Worm (Caenorhabditis elegans) whole organism, young adult: ENCODE results near the gene unk-1.
A peak's percentile ranks its signal among the peaks of the same experiment; 100 is the strongest.

Experiments used
- B0019.2 ChIP-seq: fragments of 200-800 bp; sonication (Bioruptor generic); conservative IDR thresholded peaks from 2 replicates; pipeline ENCODE4 v1.3.6; 2022; ENCODE audit warnings: missing genetic modification reagents, missing genetic modification characterization, missing compliant biosample characterization
- B0035.1 ChIP-seq: sonication (generic microtip); optimal IDR thresholded peaks from 2 replicates; lab custom pipeline; 2016; ENCODE audit warnings: missing genetic modification characterization, mild to moderate bottlenecking, missing compliant biosample characterization, missing genotype, missing genetic modification reagents
- B0336.3 ChIP-seq: fragments of 200-800 bp; sonication (Bioruptor generic); IDR thresholded peaks from 2 replicates; pipeline ENCODE4 v1.3.6; 2022; ENCODE audit warnings: missing genetic modification characterization, missing compliant biosample characterization
- C17E4.6 ChIP-seq: fragments of 200-800 bp; sonication (Bioruptor generic); IDR thresholded peaks from 2 replicates; pipeline ENCODE4 v1.3.6; 2022; ENCODE audit warnings: missing genetic modification reagents, missing genetic modification characterization, missing compliant biosample characterization
- F52B5.7 ChIP-seq: sonication (generic microtip); optimal IDR thresholded peaks from 2 replicates; lab custom pipeline; 2016; ENCODE audit warnings: mild to moderate bottlenecking, missing genetic modification characterization, missing compliant biosample characterization
- K11D2.4 ChIP-seq: fragments of 200-800 bp; sonication (Bioruptor generic); IDR thresholded peaks from 2 replicates; pipeline ENCODE4 v1.3.6; 2022; ENCODE audit warnings: missing genetic modification reagents, missing genetic modification characterization, missing compliant biosample characterization
- K12H6.12 ChIP-seq: fragments of 200-800 bp; sonication (Bioruptor generic); optimal IDR thresholded peaks from 2 replicates; lab custom pipeline; 2018; ENCODE audit warnings: mild to moderate bottlenecking, missing genetic modification characterization, missing compliant biosample characterization
- Y53F4B.3 ChIP-seq: fragments of 200-800 bp; sonication (Bioruptor generic); IDR thresholded peaks from 2 replicates; pipeline ENCODE4 v1.3.6; 2022; ENCODE audit warnings: missing genetic modification reagents, missing genetic modification characterization, missing compliant biosample characterization
- Y79H2A.3 ChIP-seq: fragments of 200-800 bp; sonication (Bioruptor generic); conservative IDR thresholded peaks from 2 replicates; pipeline ENCODE4 v1.3.6; 2022; ENCODE audit warnings: missing genetic modification reagents, missing genetic modification characterization, missing compliant biosample characterization
- Y95B8A.8 ChIP-seq: fragments of 200-800 bp; sonication (Bioruptor generic); IDR thresholded peaks from 2 replicates; pipeline ENCODE4 v1.3.6; 2022; ENCODE audit warnings: missing genetic modification reagents, missing genetic modification characterization, missing compliant biosample characterization
- ama-1 ChIP-seq, 3 experiments: fragments of 150-350 bp in 1 of 3; sonication (generic microtip) in 2 of 3; optimal IDR thresholded peaks; 2 replicates each; lab custom pipeline; 2014 to 2018; ENCODE audit warnings: missing biosample characterization in 2 of 3, missing genetic modification characterization in 2 of 3, missing genetic modification reagents in 2 of 3
- cebp-1 ChIP-seq, 2 experiments: fragments of 200-800 bp in 1 of 2; sonication (Bioruptor generic) in 1 of 2; sonication (generic microtip) in 1 of 2; IDR thresholded peaks in 1 of 2; optimal IDR thresholded peaks in 1 of 2; 2 replicates each; pipeline versions ENCODE4 v1.3.6 to Lab custom; 2017 to 2022; ENCODE audit warnings: missing compliant biosample characterization in 2 of 2, missing genetic modification characterization in 2 of 2, mild to moderate bottlenecking in 1 of 2, missing genetic modification reagents in 1 of 2, moderate library complexity in 1 of 2
- cebp-2 ChIP-seq: fragments of 200-800 bp; sonication (Bioruptor generic); IDR thresholded peaks from 2 replicates; pipeline ENCODE4 v1.3.6; 2022; ENCODE audit warnings: missing genetic modification characterization, missing compliant biosample characterization
- chd-7 ChIP-seq: sonication (generic microtip); optimal IDR thresholded peaks from 2 replicates; lab custom pipeline; 2016; ENCODE audit warnings: mild to moderate bottlenecking, missing genetic modification characterization, moderate library complexity, missing compliant biosample characterization
- dox-1 ChIP-seq: fragments of 200-800 bp; sonication (Bioruptor generic); IDR thresholded peaks from 2 replicates; pipeline ENCODE4 v1.3.6; 2022; ENCODE audit warnings: missing genetic modification reagents, missing genetic modification characterization, missing compliant biosample characterization
- egrh-3 ChIP-seq: fragments of 200-800 bp; sonication (Bioruptor generic); IDR thresholded peaks from 2 replicates; pipeline ENCODE4 v1.3.6; 2022; ENCODE audit warnings: missing genetic modification reagents, missing genetic modification characterization, missing compliant biosample characterization
- ekl-4 ChIP-seq: fragments of 200-800 bp; sonication (Bioruptor generic); IDR thresholded peaks from 2 replicates; pipeline ENCODE4 v1.3.6; 2022; ENCODE audit warnings: missing genetic modification reagents, missing genetic modification characterization, missing compliant biosample characterization
- ets-4 ChIP-seq: fragments of 200-800 bp; sonication (Bioruptor generic); optimal IDR thresholded peaks from 2 replicates; lab custom pipeline; 2018; ENCODE audit warnings: mild to moderate bottlenecking, missing genetic modification characterization, missing compliant biosample characterization
- hmg-1.2 ChIP-seq: fragments of 200-800 bp; sonication (Bioruptor generic); IDR thresholded peaks from 2 replicates; pipeline ENCODE4 v1.3.6; 2022; ENCODE audit warnings: missing genetic modification reagents, missing genetic modification characterization, missing compliant biosample characterization
- hmg-20 ChIP-seq: fragments of 200-800 bp; sonication (Bioruptor generic); IDR thresholded peaks from 2 replicates; pipeline ENCODE4 v1.3.6; 2022; ENCODE audit warnings: missing genetic modification reagents, missing genetic modification characterization, missing compliant biosample characterization
- hsf-1 ChIP-seq: fragments of 200-800 bp; sonication (Bioruptor generic); IDR thresholded peaks from 2 replicates; pipeline ENCODE4 v1.3.6; 2022; ENCODE audit warnings: missing genetic modification reagents, missing genetic modification characterization, missing compliant biosample characterization
- lag-1 ChIP-seq: fragments of 200-800 bp; sonication (Bioruptor generic); IDR thresholded peaks from 2 replicates; pipeline ENCODE4 v1.3.6; 2022; ENCODE audit warnings: missing genetic modification reagents, missing genetic modification characterization, missing compliant biosample characterization
- lin-26 ChIP-seq: fragments of 200-800 bp; sonication (Bioruptor generic); IDR thresholded peaks from 2 replicates; pipeline ENCODE4 v1.3.6; 2022; ENCODE audit warnings: missing genetic modification reagents, missing genetic modification characterization, missing compliant biosample characterization
- lin-35 ChIP-seq, 3 experiments: fragments of 150-350 bp in 2 of 3; sonication (generic microtip) in 1 of 3; optimal IDR thresholded peaks; 2 replicates each; lab custom pipeline; 2014 to 2018; ENCODE audit warnings: missing biosample characterization in 3 of 3, missing genetic modification characterization in 3 of 3, missing genetic modification reagents in 3 of 3
- lin-54 ChIP-seq: fragments of 200-800 bp; sonication (Bioruptor generic); optimal IDR thresholded peaks from 2 replicates; lab custom pipeline; 2018; ENCODE audit warnings: mild to moderate bottlenecking, missing genetic modification characterization, missing compliant biosample characterization
- madf-10 ChIP-seq: sonication (generic microtip); optimal IDR thresholded peaks from 2 replicates; lab custom pipeline; 2016; ENCODE audit warnings: mild to moderate bottlenecking, missing genetic modification characterization, missing compliant biosample characterization
- madf-3 ChIP-seq: fragments of 200-800 bp; sonication (Bioruptor generic); IDR thresholded peaks from 2 replicates; pipeline ENCODE4 v1.3.6; 2022; ENCODE audit warnings: missing genetic modification reagents, missing genetic modification characterization, missing compliant biosample characterization
- nhr-80 ChIP-seq: sonication (generic microtip); optimal IDR thresholded peaks from 2 replicates; lab custom pipeline; 2016; ENCODE audit warnings: missing genetic modification characterization, missing compliant biosample characterization
- nhr-90 ChIP-seq: sonication (generic microtip); optimal IDR thresholded peaks from 2 replicates; lab custom pipeline; 2016; ENCODE audit warnings: missing genotype, mild to moderate bottlenecking, missing genetic modification characterization, missing compliant biosample characterization
- pha-4 ChIP-seq: fragments of 150-350 bp; sonication (generic microtip); optimal IDR thresholded peaks from 2 replicates; lab custom pipeline; 2014; ENCODE audit warnings: missing biosample characterization, missing genetic modification reagents, missing genetic modification characterization
- repo-1 ChIP-seq: sonication (generic microtip); optimal IDR thresholded peaks from 2 replicates; lab custom pipeline; 2017; ENCODE audit warnings: mild to moderate bottlenecking, missing genetic modification characterization, missing compliant biosample characterization
- sdz-38 ChIP-seq: sonication (generic microtip); optimal IDR thresholded peaks from 2 replicates; lab custom pipeline; 2016; ENCODE audit warnings: missing genotype, missing genetic modification characterization, missing compliant biosample characterization
- sea-2 ChIP-seq: fragments of 200-800 bp; sonication (Bioruptor generic); IDR thresholded peaks from 2 replicates; pipeline ENCODE4 v1.3.6; 2022; ENCODE audit warnings: missing genetic modification characterization, missing compliant biosample characterization
- snpc-1.1 ChIP-seq: sonication (generic microtip); optimal IDR thresholded peaks from 2 replicates; lab custom pipeline; 2017; ENCODE audit warnings: missing genetic modification characterization, mild to moderate bottlenecking, missing compliant biosample characterization, antibody characterized with exemption, moderate library complexity, missing genotype, missing genetic modification reagents; ENCODE audit not compliant: insufficient read depth
- tbx-9 ChIP-seq: sonication (generic microtip); optimal IDR thresholded peaks from 2 replicates; lab custom pipeline; 2016; ENCODE audit warnings: borderline replicate concordance, missing genetic modification characterization, inconsistent platforms, missing compliant biosample characterization
- tlf-1 ChIP-seq: fragments of 200-800 bp; sonication (Bioruptor generic); optimal IDR thresholded peaks from 2 replicates; lab custom pipeline; 2018; ENCODE audit warnings: mild to moderate bottlenecking, missing genetic modification characterization, missing compliant biosample characterization
- unc-62 ChIP-seq: fragments of 150-350 bp; optimal IDR thresholded peaks from 2 replicates; lab custom pipeline; 2014; ENCODE audit warnings: missing biosample characterization, missing genetic modification reagents, missing genetic modification characterization
- zfh-2 ChIP-seq: fragments of 200-800 bp; sonication (Bioruptor generic); conservative IDR thresholded peaks from 2 replicates; pipeline ENCODE4 v1.3.6; 2022; ENCODE audit warnings: missing genetic modification reagents, missing genetic modification characterization, missing compliant biosample characterization
- ztf-3 ChIP-seq: fragments of 200-800 bp; sonication (Bioruptor generic); optimal IDR thresholded peaks from 2 replicates; lab custom pipeline; 2018; ENCODE audit warnings: mild to moderate bottlenecking, missing genetic modification characterization, missing compliant biosample characterization

The unk-1 gene

DNA sequence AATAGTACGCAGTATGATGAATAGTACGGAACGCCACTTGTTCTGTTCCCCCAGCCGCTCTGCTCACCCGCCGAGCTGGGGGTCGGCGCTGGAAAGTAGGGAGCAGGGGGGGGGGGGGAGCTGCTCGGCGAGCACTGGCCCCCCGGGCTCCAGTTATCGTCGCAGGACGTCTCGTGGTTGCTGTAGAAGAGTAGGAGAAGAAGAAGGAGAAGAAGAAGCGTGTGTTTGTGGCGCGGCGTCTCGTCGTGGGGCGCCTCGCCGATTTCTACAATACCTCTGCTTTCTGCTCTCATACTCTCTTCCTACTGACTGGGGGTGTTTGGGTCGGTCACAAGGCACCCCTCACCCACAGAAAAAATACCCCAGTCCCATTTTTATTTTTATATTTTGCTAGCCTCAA lies 2.5 kb downstream of the unk-1 start (continued):
- TF ChIP-seq unc-62 (GFP tag; lab: Kevin White, UChicago), result no peak
- TF ChIP-seq hmg-20 (GFP tag; lab: Robert Waterston, UW), result peak; percentile 45; the same call in 1 of the 2 replicates
- peak; percentile 100 for TF ChIP-seq egrh-3
- TF ChIP-seq K11D2.4 (GFP tag; lab: Robert Waterston, UW), result peak; percentile 54; the same call in 1 of the 2 replicates
- no peak for TF ChIP-seq Y53F4B.3
- no peak for TF ChIP-seq ets-4 (GFP tag; lab: Kevin White, UChicago)
- TF ChIP-seq ztf-3 (GFP tag; lab: Kevin White, UChicago), result peak; percentile 31
- TF ChIP-seq F52B5.7 (tag; lab: Kevin White, UChicago), result peak; percentile 29
- TF ChIP-seq nhr-90, result no peak
- peak; percentile 75 for TF ChIP-seq chd-7
- no peak for TF ChIP-seq sdz-38
- TF ChIP-seq B0035.1 (tag; lab: Kevin White, UChicago), result no peak
- TF ChIP-seq ama-1 (optimal IDR thresholded peaks at IDR 0.05; lab: Kevin White, UChicago), result no peak
- TF ChIP-seq ama-1 (GFP tag; optimal IDR thresholded peaks at IDR 0.05; lab: Kevin White, UChicago), result no peak
- no peak for TF ChIP-seq Y79H2A.3 (GFP tag; lab: Robert Waterston, UW)
- peak; percentile 60 for TF ChIP-seq ekl-4
- peak; percentile 42; the same call in 1 of the 2 replicates for TF ChIP-seq dox-1 (GFP tag; lab: Robert Waterston, UW)
- TF ChIP-seq tbx-9 (tag; lab: Kevin White, UChicago), result no peak
- TF ChIP-seq Y95B8A.8 (GFP tag; lab: Robert Waterston, UW), result no peak
- 0 out of 2 replicates have a peak, but pooled peaks have one; percentile 14 for TF ChIP-seq hsf-1 (GFP tag; lab: Robert Waterston, UW)
- TF ChIP-seq madf-10 (tag; lab: Kevin White, UChicago), result no peak
- peak; percentile 36 for TF ChIP-seq repo-1 (tag; lab: Kevin White, UChicago)
- 0 out of 2 replicates have a peak, but pooled peaks have one; percentile 3 for TF ChIP-seq B0019.2
- TF ChIP-seq sea-2 (GFP tag; lab: Robert Waterston, UW), result 0 out of 2 replicates have a peak, but pooled peaks have one; percentile 43
- TF ChIP-seq B0336.3 (GFP tag; lab: Robert Waterston, UW), result peak; percentile 48; the same call in 1 of the 2 replicates
- TF ChIP-seq cebp-1 (GFP tag; IDR thresholded peaks at IDR 0.05; lab: Robert Waterston, UW), result no peak
- TF ChIP-seq cebp-1 (tag; optimal IDR thresholded peaks at IDR 0.05; lab: Kevin White, UChicago), result peak; percentile 59
- peak in 1 of 3 experiments; percentile 36 for TF ChIP-seq lin-35 (GFP tag; optimal IDR thresholded peaks at IDR 0.05; lab: Kevin White, UChicago)
- TF ChIP-seq lag-1 (GFP tag; lab: Robert Waterston, UW), result 0 out of 2 replicates have a peak, but pooled peaks have one; percentile 13
- TF ChIP-seq hmg-1.2 (GFP tag; lab: Robert Waterston, UW), result peak; percentile 41; the same call in 1 of the 2 replicates
- TF ChIP-seq C17E4.6, result no peak
- peak; percentile 75; the same call in 1 of the 2 replicates for TF ChIP-seq lin-26
- peak; percentile 99 for TF ChIP-seq zfh-2
- 0 out of 2 replicates have a peak, but pooled peaks have one; percentile 28 for TF ChIP-seq madf-3
- no peak for TF ChIP-seq tlf-1 (GFP tag; lab: Kevin White, UChicago)
- no peak for TF ChIP-seq lin-54 (GFP tag; lab: Kevin White, UChicago)
- peak; percentile 73 for TF ChIP-seq K12H6.12 (tag; lab: Kevin White, UChicago)

DNA sequence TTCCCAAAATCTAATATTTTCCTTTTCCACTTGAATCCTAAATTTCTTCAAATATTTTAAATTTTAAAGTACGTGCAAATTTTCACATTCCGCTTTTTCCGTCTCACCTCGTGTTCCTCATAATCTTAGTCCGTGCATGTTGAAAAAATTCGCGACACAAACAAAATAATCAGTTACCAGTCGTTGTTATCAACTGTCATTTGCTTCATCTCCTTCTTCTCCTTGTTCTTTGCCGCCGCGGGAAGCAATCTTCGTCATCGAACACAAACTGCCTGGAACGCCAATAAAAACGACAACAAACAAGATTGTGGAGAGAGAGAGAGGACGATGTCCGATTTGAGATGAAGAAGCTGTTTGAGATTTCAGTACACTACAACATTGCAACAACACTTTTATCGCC lies 3.0 kb downstream of the unk-1 start, which contains the start of gene C34D10.5:
Gene C34D10.5, plus strand, starts transcription at position 269 of the 400 bp plus-strand sequence.
- peak; percentile 26 for TF ChIP-seq nhr-80
- no peak for TF ChIP-seq cebp-2 (GFP tag; lab: Robert Waterston, UW)
- TF ChIP-seq pha-4, result peak; percentile 35
- TF ChIP-seq snpc-1.1, result no peak
